Fruit fly (Drosophila melanogaster) whole organism: Measurements from ENCODE around the gene CG1523.

ENCODE experiments used
- CG8478 ChIP-seq: fragments of >200 bp; optimal IDR thresholded peaks from 2 replicates; lab custom pipeline; 2018; ENCODE audit warnings: inconsistent platforms
- psq ChIP-seq: fragments of >200 bp; optimal IDR thresholded peaks from 2 replicates; lab custom pipeline; 2017

DNA sequence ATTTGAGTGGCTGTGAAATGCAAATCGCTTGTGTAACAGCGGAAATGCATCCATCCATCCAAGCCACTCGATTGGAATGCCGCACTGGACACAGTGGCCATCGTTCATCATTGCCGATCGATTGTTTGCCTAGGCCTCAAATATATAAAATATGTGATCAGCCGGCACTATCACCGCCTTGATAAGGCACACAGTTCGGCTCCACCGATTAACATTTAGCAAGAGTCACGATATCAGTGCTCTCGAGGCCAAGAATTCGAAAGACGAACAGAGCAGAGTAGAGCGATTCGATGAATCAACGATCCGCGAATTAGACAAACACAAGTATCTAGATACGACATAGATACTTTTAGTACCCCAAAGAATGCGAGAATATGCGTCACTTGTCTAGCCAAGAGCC lies 23.0 kb upstream of the CG1523 start:
- TF ChIP-seq psq (no peak), CG8478 (lab: Kevin White, UChicago) (no peak)
